Fruit fly (Drosophila melanogaster) whole organism, embryonic: ENCODE data around the gene Zwilch.

ENCODE experiments used
- Awh ChIP-seq: fragments of 200-800 bp; sonication (Bioruptor generic); IDR thresholded peaks from 2 replicates; pipeline ENCODE4, ENCODE4 v1.3.6; 2022; ENCODE audit warnings: missing biosample characterization, missing genetic modification characterization
- BtbVII ChIP-seq: fragments of 200-800 bp; sonication (Bioruptor generic); optimal IDR thresholded peaks from 3 replicates; lab custom pipeline; 2017; ENCODE audit warnings: missing biosample characterization, mild to moderate bottlenecking, missing genetic modification characterization
- Bteb2 ChIP-seq: fragments of 200-800 bp; sonication (Bioruptor generic); optimal IDR thresholded peaks from 2 replicates; lab custom pipeline; 2016; ENCODE audit warnings: missing biosample characterization, missing genetic modification characterization
- CG10147 ChIP-seq: fragments of 200-800 bp; sonication (Bioruptor generic); optimal IDR thresholded peaks from 2 replicates; lab custom pipeline; 2019; ENCODE audit warnings: missing biosample characterization, mild to moderate bottlenecking, missing genetic modification characterization, moderate library complexity
- CG12769 ChIP-seq: fragments of 200-800 bp; sonication (Bioruptor generic); optimal IDR thresholded peaks from 2 replicates; lab custom pipeline; 2019; ENCODE audit warnings: missing biosample characterization, mild to moderate bottlenecking, missing genetic modification characterization, moderate library complexity
- CG12942 ChIP-seq: fragments of 200-800 bp; sonication (Bioruptor generic); optimal IDR thresholded peaks from 3 replicates; lab custom pipeline; 2016; ENCODE audit warnings: missing biosample characterization, missing genetic modification characterization
- CG13287 ChIP-seq: fragments of 200-800 bp; sonication (Bioruptor generic); IDR thresholded peaks from 2 replicates; pipeline ENCODE4 v1.3.6; 2022; ENCODE audit warnings: missing biosample characterization, missing genetic modification characterization; ENCODE audit not compliant: partially characterized antibody
- CG15073 ChIP-seq: fragments of 200-800 bp; sonication (Bioruptor generic); optimal IDR thresholded peaks from 2 replicates; lab custom pipeline; 2016; ENCODE audit warnings: missing biosample characterization, missing genetic modification characterization
- CG17612 ChIP-seq: fragments of 200-800 bp; sonication (Bioruptor generic); IDR thresholded peaks from 2 replicates; pipeline ENCODE4 v1.3.6; 2022; ENCODE audit warnings: missing biosample characterization, missing genetic modification characterization
- CG17802 ChIP-seq: fragments of 200-800 bp; sonication (Bioruptor generic); optimal IDR thresholded peaks from 2 replicates; lab custom pipeline; 2018; ENCODE audit warnings: missing biosample characterization, mild to moderate bottlenecking, missing genetic modification characterization, moderate library complexity
- CG18764 ChIP-seq: fragments of 200-800 bp; sonication (Bioruptor generic); optimal IDR thresholded peaks from 3 replicates; lab custom pipeline; 2016; ENCODE audit warnings: missing biosample characterization, missing genetic modification characterization
- CG2889 ChIP-seq: fragments of 200-800 bp; sonication (Bioruptor generic); IDR thresholded peaks from 3 replicates; pipeline ENCODE4 v1.3.6; 2022; ENCODE audit warnings: missing biosample characterization, missing genetic modification characterization
- CG32772 ChIP-seq: fragments of 200-800 bp; sonication (Bioruptor generic); IDR thresholded peaks from 2 replicates; pipeline ENCODE4 v1.3.6; 2022; ENCODE audit warnings: missing biosample characterization, missing genetic modification characterization
- CG5180 ChIP-seq: fragments of 200-800 bp; sonication (Bioruptor generic); optimal IDR thresholded peaks from 3 replicates; lab custom pipeline; 2017; ENCODE audit warnings: missing biosample characterization, missing genetic modification characterization, mild to moderate bottlenecking, moderate library complexity, missing genetic modification reagents
- CG6689 ChIP-seq: fragments of 200-800 bp; sonication (Bioruptor generic); IDR thresholded peaks from 2 replicates; pipeline ENCODE4 v1.3.6; 2022; ENCODE audit warnings: missing biosample characterization, missing genetic modification characterization
- CG8281 ChIP-seq: fragments of 200-800 bp; sonication (Bioruptor generic); optimal IDR thresholded peaks from 2 replicates; lab custom pipeline; 2018; ENCODE audit warnings: missing biosample characterization, mild to moderate bottlenecking, missing genetic modification characterization, moderate library complexity
- CkIIα-i1 ChIP-seq: fragments of 200-800 bp; sonication (Bioruptor generic); IDR thresholded peaks from 2 replicates; pipeline ENCODE4 v1.3.6; 2022; ENCODE audit warnings: missing biosample characterization, missing genetic modification characterization
- Dip2 ChIP-seq: fragments of 200-800 bp; sonication (Bioruptor generic); IDR thresholded peaks from 2 replicates; pipeline ENCODE4 v1.3.6; 2022; ENCODE audit warnings: missing biosample characterization, missing genetic modification characterization
- Ets65A ChIP-seq: fragments of 200-800 bp; sonication (Bioruptor generic); peaks from one replicate; lab custom pipeline; 2016; ENCODE audit warnings: missing biosample characterization, missing genetic modification characterization
- GATAe ChIP-seq: fragments of 200-800 bp; sonication (Bioruptor generic); conservative IDR thresholded peaks from 2 replicates; pipeline ENCODE4 v1.3.6; 2022; ENCODE audit warnings: missing biosample characterization, missing genetic modification characterization
- HLHmδ ChIP-seq: fragments of 200-800 bp; sonication (Bioruptor generic); optimal IDR thresholded peaks from 2 replicates; lab custom pipeline; 2018; ENCODE audit warnings: missing biosample characterization, mild to moderate bottlenecking, missing genetic modification characterization, moderate library complexity
- Hr3 ChIP-seq: fragments of 200-800 bp; sonication (Bioruptor generic); optimal IDR thresholded peaks from 3 replicates; lab custom pipeline; 2016; ENCODE audit warnings: missing biosample characterization, missing genetic modification characterization
- Hr51 ChIP-seq, 2 experiments: fragments of 200-800 bp; sonication (Bioruptor generic); optimal IDR thresholded peaks; 2 replicates in 1 of 2; 3 replicates in 1 of 2; lab custom pipeline; 2016 to 2018; ENCODE audit warnings: missing biosample characterization in 2 of 2, missing genetic modification characterization in 2 of 2, mild to moderate bottlenecking in 1 of 2, moderate library complexity in 1 of 2
- Hr78 ChIP-seq, 2 experiments: fragments of 200-800 bp in 1 of 2; fragments of >200 bp in 1 of 2; sonication (Bioruptor generic) in 1 of 2; optimal IDR thresholded peaks; 2 replicates each; lab custom pipeline; 2017 to 2019; ENCODE audit warnings: missing biosample characterization in 2 of 2, missing genetic modification characterization in 2 of 2, mild to moderate bottlenecking in 1 of 2, moderate library complexity in 1 of 2
- Lhr ChIP-seq: fragments of 200-800 bp; sonication (Bioruptor generic); optimal IDR thresholded peaks from 3 replicates; lab custom pipeline; 2017; ENCODE audit warnings: mild to moderate bottlenecking, missing biosample characterization, missing genetic modification reagents, missing genetic modification characterization
- Mad ChIP-seq: fragments of 200-800 bp; sonication (Bioruptor generic); optimal IDR thresholded peaks from 2 replicates; lab custom pipeline; 2016; ENCODE audit warnings: missing biosample characterization, missing genetic modification characterization
- Max ChIP-seq: fragments of 200-800 bp; sonication (Bioruptor generic); optimal IDR thresholded peaks from 2 replicates; lab custom pipeline; 2016; ENCODE audit warnings: missing biosample characterization, mild to moderate bottlenecking, missing genetic modification characterization
- NC2α ChIP-seq: fragments of 200-800 bp; sonication (Bioruptor generic); optimal IDR thresholded peaks from 2 replicates; lab custom pipeline; 2016; ENCODE audit warnings: missing biosample characterization, missing genetic modification characterization
- Nf-YA ChIP-seq: fragments of 200-800 bp; sonication (Bioruptor generic); IDR thresholded peaks from 2 replicates; pipeline ENCODE4 v1.3.6; 2022; ENCODE audit warnings: missing biosample characterization, missing genetic modification characterization
- Nf-YC ChIP-seq: fragments of 200-800 bp; optimal IDR thresholded peaks from 3 replicates; lab custom pipeline; 2019; ENCODE audit warnings: missing biosample characterization, mild to moderate bottlenecking, missing genetic modification characterization, moderate library complexity
- Oaz ChIP-seq: fragments of 200-800 bp; sonication (Bioruptor generic); IDR thresholded peaks from 2 replicates; pipeline ENCODE4 v1.3.6; 2022; ENCODE audit warnings: missing biosample characterization, missing genetic modification characterization
- Sin3A ChIP-seq: fragments of >200 bp; optimal IDR thresholded peaks from 2 replicates; lab custom pipeline; 2018
- Sry-δ ChIP-seq: fragments of 200-800 bp; sonication (Bioruptor generic); optimal IDR thresholded peaks from 2 replicates; lab custom pipeline; 2016; ENCODE audit warnings: missing biosample characterization, missing genetic modification characterization
- bigmax ChIP-seq: fragments of 200-800 bp; sonication (Bioruptor generic); optimal IDR thresholded peaks from 2 replicates; lab custom pipeline; 2018; ENCODE audit warnings: missing biosample characterization, mild to moderate bottlenecking, missing genetic modification characterization
- bowl ChIP-seq: fragments of 200-800 bp; sonication (Bioruptor generic); IDR thresholded peaks from 2 replicates; pipeline ENCODE4 v1.3.6; 2022; ENCODE audit warnings: missing biosample characterization, missing genetic modification characterization
- ci ChIP-seq: fragments of 200-800 bp; sonication (Bioruptor generic); IDR thresholded peaks from 3 replicates; pipeline ENCODE4 v1.3.6; 2022; ENCODE audit warnings: missing biosample characterization, missing genetic modification characterization
- eve ChIP-seq, 2 experiments: fragments of >200 bp; optimal IDR thresholded peaks; 2 replicates each; lab custom pipeline; 2017; ENCODE audit warnings: missing biosample characterization in 2 of 2, missing genetic modification characterization in 2 of 2
- h ChIP-seq: fragments of >200 bp; optimal IDR thresholded peaks from 2 replicates; lab custom pipeline; 2017
- hkb ChIP-seq, 2 experiments: fragments of 200-800 bp in 1 of 2; fragments of >200 bp in 1 of 2; sonication (Bioruptor generic) in 1 of 2; IDR thresholded peaks in 1 of 2; optimal IDR thresholded peaks in 1 of 2; 2 replicates each; pipeline versions ENCODE4 v1.3.6 to Lab custom; 2017 to 2022; ENCODE audit warnings: missing biosample characterization in 1 of 2, missing genetic modification characterization in 1 of 2
- lab ChIP-seq: fragments of 200-800 bp; sonication (Bioruptor generic); optimal IDR thresholded peaks from 3 replicates; lab custom pipeline; 2017; ENCODE audit warnings: missing biosample characterization, missing genetic modification characterization, mild to moderate bottlenecking, moderate library complexity, missing genetic modification reagents
- lbe ChIP-seq: fragments of 200-800 bp; sonication (Bioruptor generic); optimal IDR thresholded peaks from 2 replicates; lab custom pipeline; 2016; ENCODE audit warnings: missing biosample characterization, mild to moderate bottlenecking, missing genetic modification characterization
- odd ChIP-seq: fragments of 200-800 bp; sonication (Bioruptor generic); optimal IDR thresholded peaks from 2 replicates; lab custom pipeline; 2017; ENCODE audit warnings: missing biosample characterization, mild to moderate bottlenecking, missing genetic modification characterization
- sna ChIP-seq: fragments of 200-800 bp; sonication (Bioruptor generic); IDR thresholded peaks from 2 replicates; pipeline ENCODE4 v1.3.6; 2022; ENCODE audit warnings: missing biosample characterization, missing genetic modification characterization; ENCODE audit not compliant: partially characterized antibody
- ssp ChIP-seq: fragments of 200-800 bp; sonication (Bioruptor generic); IDR thresholded peaks from 2 replicates; pipeline ENCODE4 v1.3.6; 2022; ENCODE audit warnings: missing biosample characterization, missing genetic modification characterization
- stc ChIP-seq: fragments of 200-800 bp; sonication (Bioruptor generic); IDR thresholded peaks from 2 replicates; pipeline ENCODE4 v1.3.6; 2022; ENCODE audit warnings: missing biosample characterization, missing genetic modification characterization
- tgo ChIP-seq: fragments of 200-800 bp; sonication (Bioruptor generic); IDR thresholded peaks from 3 replicates; pipeline ENCODE4 v1.3.6; 2022; ENCODE audit warnings: missing biosample characterization, missing genetic modification characterization
- tin ChIP-seq: fragments of 200-800 bp; sonication (Bioruptor generic); optimal IDR thresholded peaks from 3 replicates; lab custom pipeline; 2016; ENCODE audit warnings: missing biosample characterization, missing genetic modification characterization
- tup ChIP-seq: fragments of 200-800 bp; sonication (Bioruptor generic); optimal IDR thresholded peaks from 2 replicates; lab custom pipeline; 2016; ENCODE audit warnings: missing biosample characterization, mild to moderate bottlenecking, missing genetic modification characterization, moderate library complexity
- vfl ChIP-seq: fragments of 200-800 bp; sonication (Bioruptor generic); optimal IDR thresholded peaks from 2 replicates; lab custom pipeline; 2016; ENCODE audit warnings: missing biosample characterization, missing genetic modification characterization
- zfh1 ChIP-seq: fragments of 200-800 bp; sonication (Bioruptor generic); IDR thresholded peaks from 3 replicates; pipeline ENCODE4 v1.3.6; 2022; ENCODE audit warnings: missing biosample characterization, missing genetic modification characterization

Zwilch gene

dm6 chr3R:31196731-31197130, 16.4 kb downstream of the Zwilch start, which contains the start of gene CG1544 (continued):
- peak in 1 of 2 experiments; percentile 50 for TF ChIP-seq Hr78 (GFP tag; optimal IDR thresholded peaks at IDR 0.05; lab: Kevin White, UChicago)
- TF ChIP-seq CG6689 (GFP tag; lab: Robert Waterston, UW) = no peak
- no peak for TF ChIP-seq Bteb2 (GFP tag; lab: Kevin White, UChicago)
- TF ChIP-seq Hr3 = no peak
- TF ChIP-seq, all 482 proteins: peak for 44

dm6 chr3R:31195695-31196113, 17.5 kb downstream of the Zwilch start, which contains the start of gene mesh:
TSS of gene mesh (minus strand) at chr3R:31195762.
- TF ChIP-seq CkIIα-i1 = no peak
- no peak for TF ChIP-seq odd
- TF ChIP-seq tup (GFP tag; lab: Kevin White, UChicago) = no peak
- TF ChIP-seq CG18764 (GFP tag; lab: Kevin White, UChicago) = no peak
- TF ChIP-seq CG12769 (tag; lab: Kevin White, UChicago) = peak; percentile 95
- no peak for TF ChIP-seq BtbVII (GFP tag; lab: Kevin White, UChicago)
- TF ChIP-seq GATAe (GFP tag; lab: Robert Waterston, UW) = peak; percentile 97
- no peak for TF ChIP-seq Lhr (GFP tag; lab: Kevin White, UChicago)
- TF ChIP-seq Nf-YA (GFP tag; lab: Robert Waterston, UW) = no peak
- TF ChIP-seq Ets65A (GFP tag; lab: Kevin White, UChicago) = no peak
- no peak for TF ChIP-seq h
- TF ChIP-seq CG17802 (tag; lab: Kevin White, UChicago) = no peak
- no peak for TF ChIP-seq tgo (GFP tag; lab: Robert Waterston, UW)
- TF ChIP-seq CG2889 (GFP tag; lab: Robert Waterston, UW) = no peak
- no peak for TF ChIP-seq Nf-YC (tag; lab: Kevin White, UChicago)
- no peak for TF ChIP-seq NC2α (GFP tag; lab: Kevin White, UChicago)
- TF ChIP-seq CG12942 = no peak
- TF ChIP-seq CG10147 (GFP tag; lab: Kevin White, UChicago) = no peak
- no peak for TF ChIP-seq CG15073 (GFP tag; lab: Kevin White, UChicago)
- no peak for TF ChIP-seq ci (GFP tag; lab: Robert Waterston, UW)
- TF ChIP-seq Awh (GFP tag; lab: Robert Waterston, UW) = 0 out of 2 replicates have a peak, but pooled peaks have one; percentile 14
- no peak for TF ChIP-seq eve (GFP tag; optimal IDR thresholded peaks at IDR 0.05; lab: Kevin White, UChicago)
- no peak for TF ChIP-seq CG32772 (GFP tag; lab: Robert Waterston, UW)
- no peak for TF ChIP-seq Hr51 (GFP tag; optimal IDR thresholded peaks at IDR 0.05; lab: Kevin White, UChicago)
- no peak for TF ChIP-seq hkb (optimal IDR thresholded peaks at IDR 0.05; lab: Kevin White, UChicago)
- no peak for TF ChIP-seq hkb (GFP tag; IDR thresholded peaks at IDR 0.05; lab: Robert Waterston, UW)
- TF ChIP-seq stc (GFP tag; lab: Robert Waterston, UW) = no peak
- no peak for TF ChIP-seq CG17612 (GFP tag; lab: Robert Waterston, UW)
- TF ChIP-seq Sry-δ (GFP tag; lab: Kevin White, UChicago) = no peak
- no peak for TF ChIP-seq CG5180 (GFP tag; lab: Kevin White, UChicago)
- TF ChIP-seq zfh1 (GFP tag; lab: Robert Waterston, UW) = no peak
- TF ChIP-seq Dip2 (GFP tag; lab: Robert Waterston, UW) = no peak
- peak; percentile 65 for TF ChIP-seq lab (GFP tag; lab: Kevin White, UChicago)
- no peak for TF ChIP-seq HLHmδ (GFP tag; lab: Kevin White, UChicago)
- no peak for TF ChIP-seq Sin3A (lab: Kevin White, UChicago)
- no peak for TF ChIP-seq vfl (GFP tag; lab: Kevin White, UChicago)
- no peak for TF ChIP-seq bowl
- no peak for TF ChIP-seq CG8281
- no peak for TF ChIP-seq Max
- TF ChIP-seq sna (GFP tag; lab: Robert Waterston, UW) = no peak
- peak; percentile 9; the same call in 1 of the 2 replicates for TF ChIP-seq CG13287 (GFP tag; lab: Robert Waterston, UW)
- TF ChIP-seq Mad = no peak
- TF ChIP-seq bigmax (GFP tag; lab: Kevin White, UChicago) = no peak
- TF ChIP-seq tin (GFP tag; lab: Kevin White, UChicago) = no peak
- TF ChIP-seq lbe (GFP tag; lab: Kevin White, UChicago) = no peak
- no peak for TF ChIP-seq Oaz (GFP tag; lab: Robert Waterston, UW)
- TF ChIP-seq ssp = no peak
